Worm (Caenorhabditis elegans) whole organism, late embryonic: ENCODE data around the gene F25E5.8.

Source experiments
- C38D4.7 ChIP-seq: fragments of 200-800 bp; sonication (Bioruptor generic); optimal IDR thresholded peaks from 2 replicates; lab custom pipeline; 2018; ENCODE audit warnings: mild to moderate bottlenecking, missing genetic modification characterization, moderate library complexity, missing compliant biosample characterization
- F13H6.1 ChIP-seq: sonication (generic microtip); optimal IDR thresholded peaks from 2 replicates; lab custom pipeline; 2016; ENCODE audit warnings: missing genetic modification characterization, missing compliant biosample characterization
- ahr-1 ChIP-seq: sonication (generic microtip); optimal IDR thresholded peaks from 2 replicates; lab custom pipeline; 2016; ENCODE audit warnings: missing genetic modification characterization, missing compliant biosample characterization
- ama-1 ChIP-seq: fragments of 150-350 bp; optimal IDR thresholded peaks from 2 replicates; lab custom pipeline; 2014
- ceh-14 ChIP-seq: sonication (generic microtip); optimal IDR thresholded peaks from 2 replicates; lab custom pipeline; 2016; ENCODE audit warnings: missing genotype, missing genetic modification characterization, missing compliant biosample characterization
- ceh-18 ChIP-seq: sonication (generic microtip); optimal IDR thresholded peaks from 2 replicates; lab custom pipeline; 2016; ENCODE audit warnings: missing genetic modification characterization, missing compliant biosample characterization
- ceh-2 ChIP-seq: sonication (generic microtip); optimal IDR thresholded peaks from 2 replicates; lab custom pipeline; 2016; ENCODE audit warnings: missing genotype, missing genetic modification characterization, missing compliant biosample characterization
- ceh-22 ChIP-seq: sonication (generic microtip); optimal IDR thresholded peaks from 2 replicates; lab custom pipeline; 2017; ENCODE audit warnings: missing biosample characterization, missing genetic modification characterization
- ceh-24 ChIP-seq: sonication (generic microtip); optimal IDR thresholded peaks from 2 replicates; lab custom pipeline; 2016; ENCODE audit warnings: mild to moderate bottlenecking, missing genetic modification characterization, missing compliant biosample characterization
- ceh-31 ChIP-seq: sonication (generic microtip); optimal IDR thresholded peaks from 2 replicates; lab custom pipeline; 2016; ENCODE audit warnings: missing genetic modification characterization, missing compliant biosample characterization
- ceh-48 ChIP-seq: sonication (generic microtip); optimal IDR thresholded peaks from 2 replicates; lab custom pipeline; 2016; ENCODE audit warnings: missing genetic modification characterization, inconsistent platforms, missing compliant biosample characterization
- ceh-6 ChIP-seq: fragments of 200-800 bp; sonication (Bioruptor generic); optimal IDR thresholded peaks from 2 replicates; lab custom pipeline; 2018; ENCODE audit warnings: mild to moderate bottlenecking, missing genetic modification characterization, missing compliant biosample characterization
- che-1 ChIP-seq: sonication (generic microtip); optimal IDR thresholded peaks from 2 replicates; lab custom pipeline; 2016; ENCODE audit warnings: mild to moderate bottlenecking, missing genetic modification characterization, missing compliant biosample characterization
- dve-1 ChIP-seq: sonication (generic microtip); optimal IDR thresholded peaks from 2 replicates; lab custom pipeline; 2017; ENCODE audit warnings: antibody characterized with exemption, mild to moderate bottlenecking, missing genetic modification characterization, missing compliant biosample characterization
- ets-4 ChIP-seq: sonication (generic microtip); optimal IDR thresholded peaks from 2 replicates; lab custom pipeline; 2016; ENCODE audit warnings: missing genetic modification characterization, missing compliant biosample characterization
- eyg-1 ChIP-seq: sonication (generic microtip); optimal IDR thresholded peaks from 2 replicates; lab custom pipeline; 2016; ENCODE audit warnings: missing genotype, missing genetic modification characterization, missing compliant biosample characterization
- fkh-10 ChIP-seq: fragments of 150-350 bp; optimal IDR thresholded peaks from 2 replicates; lab custom pipeline; 2014; ENCODE audit warnings: missing biosample characterization, missing genetic modification reagents, missing genetic modification characterization
- fkh-6 ChIP-seq: sonication (generic microtip); optimal IDR thresholded peaks from 2 replicates; lab custom pipeline; 2016; ENCODE audit warnings: missing genetic modification characterization, missing compliant biosample characterization
- gmeb-2 ChIP-seq: sonication (generic microtip); optimal IDR thresholded peaks from 2 replicates; lab custom pipeline; 2016; ENCODE audit warnings: missing genetic modification characterization, inconsistent platforms, missing compliant biosample characterization
- hlh-13 ChIP-seq: fragments of 200-800 bp; sonication (Bioruptor generic); optimal IDR thresholded peaks from 2 replicates; lab custom pipeline; 2018; ENCODE audit warnings: mild to moderate bottlenecking, missing genetic modification characterization, missing compliant biosample characterization
- hlh-15 ChIP-seq: sonication (generic microtip); optimal IDR thresholded peaks from 2 replicates; lab custom pipeline; 2016; ENCODE audit warnings: missing genetic modification characterization, missing compliant biosample characterization
- hlh-6 ChIP-seq: sonication (generic microtip); optimal IDR thresholded peaks from 2 replicates; lab custom pipeline; 2016; ENCODE audit warnings: missing genotype, missing genetic modification characterization, missing compliant biosample characterization
- hlh-8 ChIP-seq: sonication (generic microtip); optimal IDR thresholded peaks from 2 replicates; lab custom pipeline; 2016; ENCODE audit warnings: missing genotype, missing genetic modification characterization, missing compliant biosample characterization
- madf-2 ChIP-seq: sonication (generic microtip); optimal IDR thresholded peaks from 2 replicates; lab custom pipeline; 2017; ENCODE audit warnings: missing genetic modification characterization, missing compliant biosample characterization
- nfya-1 ChIP-seq: sonication (generic microtip); optimal IDR thresholded peaks from 2 replicates; lab custom pipeline; 2017; ENCODE audit warnings: missing genetic modification characterization, mild to moderate bottlenecking, missing compliant biosample characterization, antibody characterized with exemption, moderate library complexity
- nhr-11 ChIP-seq: fragments of 150-350 bp; optimal IDR thresholded peaks from 2 replicates; lab custom pipeline; 2014; ENCODE audit warnings: missing biosample characterization, missing genetic modification characterization
- odd-2 ChIP-seq: sonication (generic microtip); optimal IDR thresholded peaks from 2 replicates; lab custom pipeline; 2017; ENCODE audit warnings: antibody characterized with exemption, mild to moderate bottlenecking, missing genetic modification characterization, missing compliant biosample characterization
- pat-9 ChIP-seq: fragments of 200-800 bp; sonication (Bioruptor generic); optimal IDR thresholded peaks from 2 replicates; lab custom pipeline; 2018; ENCODE audit warnings: mild to moderate bottlenecking, missing genetic modification characterization, moderate library complexity, missing compliant biosample characterization
- pax-1 ChIP-seq: fragments of 150-350 bp; optimal IDR thresholded peaks from 2 replicates; lab custom pipeline; 2014; ENCODE audit warnings: missing biosample characterization, missing genetic modification characterization
- pha-2 ChIP-seq: sonication (generic microtip); optimal IDR thresholded peaks from 2 replicates; lab custom pipeline; 2017; ENCODE audit warnings: mild to moderate bottlenecking, missing genetic modification characterization, missing compliant biosample characterization
- pha-4 ChIP-seq: fragments of 150-350 bp; optimal IDR thresholded peaks from 2 replicates; lab custom pipeline; 2018; ENCODE audit warnings: missing biosample characterization, missing genetic modification reagents, missing genetic modification characterization
- pqm-1 ChIP-seq: sonication (generic microtip); optimal IDR thresholded peaks from 2 replicates; lab custom pipeline; 2016; ENCODE audit warnings: missing genetic modification characterization, missing compliant biosample characterization
- ref-2 ChIP-seq: sonication (generic microtip); optimal IDR thresholded peaks from 2 replicates; lab custom pipeline; 2016; ENCODE audit warnings: missing genetic modification characterization, missing compliant biosample characterization
- rnt-1 ChIP-seq: sonication (generic microtip); optimal IDR thresholded peaks from 2 replicates; lab custom pipeline; 2016; ENCODE audit warnings: missing genetic modification characterization, missing compliant biosample characterization
- sdc-2 ChIP-seq: sonication (generic microtip); optimal IDR thresholded peaks from 2 replicates; lab custom pipeline; 2016; ENCODE audit warnings: missing genotype, missing genetic modification characterization, missing compliant biosample characterization
- sox-2 ChIP-seq: fragments of 200-800 bp; sonication (Bioruptor generic); IDR thresholded peaks from 2 replicates; pipeline ENCODE4 v1.3.6; 2022; ENCODE audit warnings: missing genetic modification reagents, missing genetic modification characterization, missing compliant biosample characterization
- sox-4 ChIP-seq: sonication (generic microtip); optimal IDR thresholded peaks from 2 replicates; lab custom pipeline; 2017; ENCODE audit warnings: mild to moderate bottlenecking, missing genetic modification characterization, inconsistent platforms, missing compliant biosample characterization
- syd-9 ChIP-seq: sonication (generic microtip); optimal IDR thresholded peaks from 2 replicates; lab custom pipeline; 2016; ENCODE audit warnings: mild to moderate bottlenecking, missing genetic modification characterization, moderate library complexity, missing compliant biosample characterization
- tbx-2 ChIP-seq: sonication (generic microtip); optimal IDR thresholded peaks from 2 replicates; lab custom pipeline; 2016; ENCODE audit warnings: missing genetic modification characterization, missing compliant biosample characterization
- ttx-3 ChIP-seq: sonication (generic microtip); optimal IDR thresholded peaks from 2 replicates; lab custom pipeline; 2016; ENCODE audit warnings: missing genetic modification reagents, missing genetic modification characterization, missing compliant biosample characterization
- unc-55 ChIP-seq: sonication (generic microtip); optimal IDR thresholded peaks from 2 replicates; lab custom pipeline; 2017; ENCODE audit warnings: missing biosample characterization, missing genetic modification reagents, missing genetic modification characterization
- zip-5 ChIP-seq: sonication (generic microtip); optimal IDR thresholded peaks from 2 replicates; lab custom pipeline; 2016; ENCODE audit warnings: missing genetic modification characterization, missing compliant biosample characterization

The F25E5.8 gene

DNA sequence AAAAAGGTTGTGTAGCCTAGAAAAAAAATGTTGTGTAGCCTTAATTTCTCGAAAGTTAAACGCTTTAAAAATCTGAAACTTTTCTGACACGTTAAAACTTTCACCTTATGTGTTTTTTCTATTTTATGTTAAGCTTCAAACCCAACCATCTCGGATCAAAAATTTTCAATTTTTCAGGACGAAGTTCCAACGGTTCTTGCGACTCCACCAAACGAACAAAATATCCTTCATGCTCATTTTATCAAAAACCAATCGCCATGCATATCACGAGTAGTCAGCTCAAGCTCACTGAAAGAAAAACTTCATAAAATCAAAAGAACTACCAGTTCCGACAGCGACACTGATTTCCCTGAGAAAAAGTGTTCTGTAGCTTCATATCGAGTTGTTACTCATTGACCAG, 779 bp downstream of the F25E5.8 start:
- TF ChIP-seq pqm-1 (tag; lab: Kevin White, UChicago) = no peak
- TF ChIP-seq ama-1 (lab: Kevin White, UChicago) = no peak
- no peak for TF ChIP-seq pax-1 (tag; lab: Kevin White, UChicago)
- no peak for TF ChIP-seq rnt-1 (tag; lab: Kevin White, UChicago)
- no peak for TF ChIP-seq hlh-6
- TF ChIP-seq nfya-1 (tag; lab: Kevin White, UChicago) = no peak
- no peak for TF ChIP-seq hlh-13 (GFP tag; lab: Kevin White, UChicago)
- TF ChIP-seq ref-2 (tag; lab: Kevin White, UChicago) = no peak
- TF ChIP-seq ceh-48 (tag; lab: Kevin White, UChicago) = no peak
- no peak for TF ChIP-seq hlh-8 (tag; lab: Kevin White, UChicago)
- TF ChIP-seq ets-4 (tag; lab: Kevin White, UChicago) = no peak
- no peak for TF ChIP-seq eyg-1 (tag; lab: Kevin White, UChicago)
- no peak for TF ChIP-seq hlh-15 (tag; lab: Kevin White, UChicago)
- TF ChIP-seq odd-2 = no peak
- no peak for TF ChIP-seq unc-55 (GFP tag; lab: Kevin White, UChicago)
- no peak for TF ChIP-seq pat-9
- no peak for TF ChIP-seq ahr-1 (tag; lab: Kevin White, UChicago)

DNA sequence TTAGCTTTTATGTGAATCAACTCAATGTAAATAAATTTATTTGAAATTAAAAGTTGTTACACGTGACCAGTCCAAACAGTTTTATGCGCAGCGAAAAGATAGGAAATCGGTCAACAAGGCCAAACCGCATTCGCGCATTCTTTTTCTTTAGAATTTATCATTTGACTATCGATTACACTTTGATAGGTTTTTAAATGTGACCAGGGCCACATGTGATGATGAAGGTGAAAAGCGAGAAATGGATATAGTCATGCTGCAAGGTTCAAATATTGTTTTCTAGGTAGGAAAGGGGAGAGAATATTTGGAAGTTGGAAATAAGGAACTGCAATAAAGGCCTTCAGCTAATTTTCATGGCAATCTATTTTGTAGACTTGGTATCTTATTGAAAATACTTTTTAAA, 1.2 kb downstream of the F25E5.8 start:
- TF ChIP-seq ceh-31 (tag; lab: Kevin White, UChicago) (no peak), sox-2 (no peak), ets-4 (tag; lab: Kevin White, UChicago) (no peak), tbx-2 (tag; lab: Kevin White, UChicago) (no peak), ttx-3 (tag; lab: Kevin White, UChicago) (no peak), C38D4.7 (GFP tag; lab: Kevin White, UChicago) (no peak), F13H6.1 (tag; lab: Kevin White, UChicago) (no peak), ref-2 (tag; lab: Kevin White, UChicago) (no peak), hlh-13 (GFP tag; lab: Kevin White, UChicago) (no peak), ceh-6 (GFP tag; lab: Kevin White, UChicago) (no peak), ceh-24 (tag; lab: Kevin White, UChicago) (no peak), odd-2 (no peak)

DNA sequence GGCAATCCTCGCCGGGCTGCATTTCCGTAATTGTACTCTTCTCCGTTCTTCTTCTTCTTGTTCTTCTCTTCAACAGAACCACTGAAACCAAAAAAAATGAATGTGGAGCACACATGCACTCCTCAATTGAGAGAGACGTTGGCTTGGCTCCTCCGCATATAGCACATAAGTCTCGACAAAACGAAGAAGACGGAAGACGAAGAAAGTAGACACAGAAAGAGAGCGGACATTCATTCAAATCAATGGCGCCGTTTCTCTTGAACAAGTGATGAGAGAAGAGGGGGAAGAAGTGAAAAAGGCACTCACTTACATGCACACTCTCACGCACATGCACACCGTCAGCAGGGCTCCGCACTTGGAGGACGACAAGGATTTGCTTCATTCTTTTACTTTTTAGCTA, 1.8 kb downstream of the F25E5.8 start, which contains the start of gene F25E5.9:
TSS of gene F25E5.9 (minus strand) at position 382 of the 400 bp plus-strand sequence.
- TF ChIP-seq ceh-6 (GFP tag; lab: Kevin White, UChicago) = no peak
- no peak for TF ChIP-seq sox-4 (tag; lab: Kevin White, UChicago)
- TF ChIP-seq ceh-18 (tag; lab: Kevin White, UChicago) = no peak
- TF ChIP-seq pat-9 = no peak
- no peak for TF ChIP-seq fkh-10
- no peak for TF ChIP-seq sdc-2 (tag; lab: Kevin White, UChicago)
- TF ChIP-seq syd-9 = no peak
- no peak for TF ChIP-seq zip-5
- TF ChIP-seq che-1 (tag; lab: Kevin White, UChicago) = no peak
- no peak for TF ChIP-seq gmeb-2 (tag; lab: Kevin White, UChicago)
- TF ChIP-seq ceh-31 (tag; lab: Kevin White, UChicago) = no peak
- TF ChIP-seq nfya-1 (tag; lab: Kevin White, UChicago) = no peak
- TF ChIP-seq pha-2 = no peak
- TF ChIP-seq ahr-1 (tag; lab: Kevin White, UChicago) = no peak
- no peak for TF ChIP-seq madf-2
- no peak for TF ChIP-seq pqm-1 (tag; lab: Kevin White, UChicago)
- TF ChIP-seq, all 69 proteins: peak for 0

DNA sequence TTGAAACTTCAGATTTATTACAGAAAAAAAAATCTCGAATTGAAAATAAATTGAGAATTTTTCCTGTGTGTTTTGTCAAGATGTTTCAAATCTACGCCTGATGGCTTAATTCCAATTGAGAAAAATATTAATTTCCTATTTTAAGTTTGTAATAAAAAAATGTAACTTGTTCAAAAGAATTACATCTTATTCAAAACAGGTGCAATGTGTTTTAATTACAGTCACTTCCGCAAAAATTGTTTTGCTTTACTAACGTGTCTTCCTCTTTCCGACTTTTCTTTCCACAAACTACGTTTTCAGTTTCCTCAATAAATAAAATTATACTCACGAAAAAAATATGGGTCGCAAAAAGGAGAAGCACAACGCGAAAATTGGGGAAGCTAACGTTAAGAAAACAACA, 2.3 kb downstream of the F25E5.8 start, which contains the start of gene F25E5.16:
TSS of gene F25E5.16 (plus strand) at position 301 of the 400 bp plus-strand sequence.
- TF ChIP-seq ceh-14 (tag; lab: Kevin White, UChicago) (no peak), F13H6.1 (tag; lab: Kevin White, UChicago) (no peak), sox-2 (no peak), nhr-11 (no peak), ama-1 (lab: Kevin White, UChicago) (no peak), ceh-2 (tag; lab: Kevin White, UChicago) (no peak), unc-55 (GFP tag; lab: Kevin White, UChicago) (no peak), tbx-2 (tag; lab: Kevin White, UChicago) (no peak), pat-9 (no peak), pha-4 (no peak), ceh-22 (no peak), dve-1 (tag; lab: Kevin White, UChicago) (no peak), fkh-6 (tag; lab: Kevin White, UChicago) (no peak)
